Worm (Caenorhabditis elegans): ENCODE measurements around the gene hsb-1.

Gene hsb-1

DNA sequence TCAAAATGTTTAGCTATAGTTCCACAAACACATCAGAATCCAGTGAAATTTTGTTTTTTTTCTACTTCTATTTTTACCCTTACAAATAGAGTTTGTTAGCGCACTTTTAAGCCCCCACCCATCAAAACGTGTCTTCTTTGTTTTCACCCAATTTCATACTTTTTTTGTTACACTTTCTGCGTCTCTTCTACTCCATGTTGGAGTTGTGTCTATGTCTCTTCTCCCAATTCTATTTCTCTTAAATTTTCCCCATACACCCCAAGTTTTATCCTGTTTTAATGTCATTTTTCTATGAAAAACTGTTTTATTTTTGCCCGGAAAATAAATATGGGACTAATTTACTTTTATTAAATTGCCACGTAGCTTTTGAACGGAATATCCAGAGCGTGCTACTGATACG, 21.6 kb downstream of the hsb-1 start:
- no peak for TF ChIP-seq ceh-20 (GFP tag; IDR thresholded peaks at IDR 0.05)
- peak; percentile 27 for TF ChIP-seq mes-2 (tag; optimal IDR thresholded peaks at IDR 0.05; ENCODE audit: poor library complexity, severe bottlenecking)

DNA sequence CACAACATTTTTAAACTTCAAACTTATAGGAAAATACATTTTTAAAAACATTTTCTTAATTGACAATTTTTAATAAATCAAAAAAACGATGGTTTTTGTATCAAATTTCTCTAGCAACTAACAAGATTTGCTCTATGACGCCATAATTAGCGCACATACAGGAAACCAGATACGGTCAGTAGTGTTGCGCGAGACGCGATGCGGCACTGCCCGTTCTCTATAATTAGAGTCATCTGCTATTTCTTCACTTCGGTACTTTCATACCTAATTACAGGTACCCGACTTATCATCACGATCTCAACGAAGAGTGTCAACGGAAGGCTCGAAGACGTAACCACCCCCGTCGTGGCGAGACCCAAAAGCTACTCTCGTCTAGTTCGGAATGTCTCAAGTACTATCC, 22.4 kb downstream of the hsb-1 start:
- TF ChIP-seq madf-5 (GFP tag; IDR thresholded peaks at IDR 0.05) (no peak), mes-2 (tag; optimal IDR thresholded peaks at IDR 0.05; ENCODE audit: poor library complexity, severe bottlenecking) (no peak), unc-62 (GFP tag; optimal IDR thresholded peaks at IDR 0.05 in 1 of 2) (peak in 1 of 2 experiments; percentile 64), unc-62 (tag; optimal IDR thresholded peaks at IDR 0.05) (no peak), ceh-28 (tag; optimal IDR thresholded peaks at IDR 0.05) (no peak)

DNA sequence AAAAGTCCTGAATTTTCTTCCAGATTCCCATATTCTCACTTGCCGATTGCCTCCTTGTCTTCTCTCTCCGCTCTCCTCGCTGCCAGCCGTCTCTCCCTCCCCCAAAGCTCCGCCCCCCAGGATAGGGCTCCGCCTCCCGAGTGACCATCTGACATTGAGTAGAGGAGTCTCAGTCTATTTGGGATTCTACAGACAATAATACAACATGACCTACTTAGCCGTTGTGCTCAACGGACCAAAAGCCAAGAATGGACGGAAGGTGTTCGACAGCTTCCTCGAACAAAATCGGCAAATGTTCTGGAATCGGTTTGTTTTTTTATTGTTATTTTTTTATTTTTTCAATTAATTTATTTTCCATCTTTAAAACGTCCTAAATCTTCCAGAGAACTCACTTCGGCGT, 25.0 kb downstream of the hsb-1 start, which contains the start of gene ham-1:
ham-1 (plus strand) TSS at position 173 of the 400 bp plus-strand sequence.
- TF ChIP-seq unc-39 (tag; optimal IDR thresholded peaks at IDR 0.05) = no peak
- TF ChIP-seq spr-3 (GFP tag; optimal IDR thresholded peaks at IDR 0.05) = no peak
- TF ChIP-seq unc-62 (GFP tag; optimal IDR thresholded peaks at IDR 0.05 in 1 of 2) = peak in 1 of 2 experiments; percentile 90
- no peak for TF ChIP-seq unc-62 (tag; optimal IDR thresholded peaks at IDR 0.05)

DNA sequence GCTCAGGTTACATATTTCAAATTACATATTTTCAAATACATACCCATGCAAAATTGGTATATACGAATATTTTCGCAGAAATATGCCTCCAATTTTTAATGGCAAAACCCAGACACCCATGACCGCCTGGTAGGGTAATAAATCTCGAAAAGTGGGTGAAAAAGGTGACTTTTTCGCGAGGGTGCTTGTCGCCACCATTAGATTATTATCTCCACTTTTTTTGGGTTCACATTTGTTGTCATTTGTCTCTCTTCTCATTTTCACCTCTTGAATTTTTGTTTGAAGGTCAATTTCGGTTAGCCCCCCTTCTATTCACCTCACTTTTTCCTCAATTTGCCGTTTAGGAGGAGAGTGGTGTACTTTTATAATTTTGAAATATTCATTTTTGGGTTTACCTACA, 26.8 kb downstream of the hsb-1 start:
- TF ChIP-seq ZK337.2 (GFP tag; IDR thresholded peaks at IDR 0.05) (no peak), ceh-20 (GFP tag; IDR thresholded peaks at IDR 0.05) (no peak), nhr-11 (tag; optimal IDR thresholded peaks at IDR 0.05) (no peak)

DNA sequence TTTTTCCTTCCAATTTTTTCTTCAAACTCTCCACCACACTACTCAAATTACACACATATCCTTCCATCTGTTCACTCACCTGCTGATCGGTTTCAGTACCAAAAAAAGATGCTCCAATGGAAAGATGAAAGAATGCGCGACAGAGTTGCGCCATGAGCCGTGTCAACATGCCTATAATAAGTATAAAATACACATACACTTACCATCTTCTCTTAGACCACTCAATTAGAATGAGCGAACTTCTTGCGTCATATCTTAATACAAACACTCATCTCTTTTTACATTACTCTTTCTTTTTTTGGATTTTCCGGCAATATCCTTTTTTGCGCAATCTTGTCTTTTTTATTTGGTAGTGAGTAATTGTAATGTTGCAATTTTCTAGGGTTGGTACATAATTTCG, 29.3 kb downstream of the hsb-1 start:
- no peak for TF ChIP-seq cey-2 (tag; optimal IDR thresholded peaks at IDR 0.05; ENCODE audit: borderline replicate concordance, insufficient read depth)
- TF ChIP-seq unc-130 (GFP tag; optimal IDR thresholded peaks at IDR 0.05) = no peak
- TF ChIP-seq aha-1 (tag) = peak; percentile 67
- peak in 1 of 2 experiments; percentile 57 for TF ChIP-seq unc-62 (GFP tag; optimal IDR thresholded peaks at IDR 0.05 in 1 of 2)
- no peak for TF ChIP-seq unc-62 (tag; optimal IDR thresholded peaks at IDR 0.05)

DNA sequence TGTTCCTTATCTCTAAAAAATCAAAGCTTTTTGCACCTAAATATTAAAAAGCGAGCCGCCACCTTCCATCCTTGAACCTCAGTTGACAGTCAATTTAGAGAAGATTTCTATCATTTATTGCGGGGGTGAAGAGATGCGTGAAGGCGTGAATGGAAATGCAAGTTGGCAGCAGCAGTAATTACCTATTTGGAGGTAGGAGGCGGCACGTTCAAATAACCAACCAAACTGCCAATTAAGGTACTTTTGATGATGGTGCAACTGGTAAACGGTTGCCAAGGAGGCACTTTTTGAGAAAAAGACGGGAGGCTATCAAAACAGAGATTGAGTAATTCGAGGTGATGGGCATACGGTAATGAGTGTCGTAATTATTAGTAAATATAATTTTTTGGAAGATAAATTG, 30.7 kb downstream of the hsb-1 start:
- TF ChIP-seq dmd-6 (GFP tag; IDR thresholded peaks at IDR 0.05) (no peak), F44E2.7 (GFP tag; IDR thresholded peaks at IDR 0.05) (no peak), jun-1 (tag; optimal IDR thresholded peaks at IDR 0.05) (no peak), arid-1 (GFP tag; conservative IDR thresholded peaks at IDR 0.05) (no peak), Y105C5A.15 (GFP tag; IDR thresholded peaks at IDR 0.05) (no peak), daf-19 (GFP tag; conservative IDR thresholded peaks at IDR 0.05) (no peak), snpc-4 (tag; optimal IDR thresholded peaks at IDR 0.05) (no peak), ceh-20 (GFP tag; IDR thresholded peaks at IDR 0.05) (no peak), mdt-29 (GFP tag; IDR thresholded peaks at IDR 0.05) (no peak)

DNA sequence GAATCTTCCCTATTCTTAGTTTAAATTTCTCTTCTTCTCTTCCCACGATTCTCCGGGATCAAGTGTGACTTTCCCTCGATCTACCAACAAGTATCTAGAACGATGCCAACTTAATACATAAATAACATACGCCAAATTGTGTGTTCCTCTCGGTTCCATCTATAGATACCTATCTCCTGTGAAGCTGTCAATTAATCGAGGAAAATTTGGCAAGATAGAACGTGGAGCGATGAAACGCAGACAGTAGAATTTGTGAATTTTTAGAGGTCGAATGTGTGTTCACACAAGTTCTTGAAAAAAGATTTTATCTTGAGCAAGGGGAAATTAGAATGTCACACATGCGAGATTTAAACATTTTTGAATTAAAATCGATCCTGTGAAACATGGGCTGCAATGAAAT, 35.6 kb downstream of the hsb-1 start:
- TF ChIP-seq daf-8 (GFP tag; IDR thresholded peaks at IDR 0.05) = no peak
- TF ChIP-seq aha-1 (tag) = peak; percentile 21
- TF ChIP-seq mxl-2 (GFP tag; conservative IDR thresholded peaks at IDR 0.05) = no peak

DNA sequence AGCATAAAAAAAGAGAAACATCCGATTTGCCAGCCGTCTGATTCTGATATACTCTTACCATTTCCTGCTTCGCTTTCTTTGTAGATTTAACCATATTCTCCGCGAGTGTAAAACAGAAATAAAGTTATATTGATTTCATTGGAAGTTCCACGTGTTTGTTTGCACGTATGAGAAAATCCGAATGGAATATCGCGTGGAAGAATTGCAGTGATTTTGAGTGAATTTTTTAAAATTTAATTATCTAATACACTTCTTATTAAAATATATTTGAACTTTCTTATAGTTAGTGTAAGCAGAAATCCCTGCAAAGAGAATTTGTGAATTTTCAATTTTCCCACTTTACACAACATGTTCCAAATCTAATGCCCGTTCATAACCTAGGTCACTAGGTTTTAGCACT, 36.0 kb downstream of the hsb-1 start, which contains the start of gene F53B2.5:
F53B2.5 (minus strand) TSS at position 101 of the 400 bp plus-strand sequence.
- TF ChIP-seq lim-7 (GFP tag; IDR thresholded peaks at IDR 0.05) = no peak
- TF ChIP-seq F26F4.8 (GFP tag; conservative IDR thresholded peaks at IDR 0.05) = no peak
- TF ChIP-seq T26A8.4 (GFP tag; IDR thresholded peaks at IDR 0.05) = no peak
- no peak for TF ChIP-seq nhr-111 (GFP tag; optimal IDR thresholded peaks at IDR 0.05)
- no peak for TF ChIP-seq spr-3 (GFP tag; optimal IDR thresholded peaks at IDR 0.05)
- no peak for TF ChIP-seq daf-19 (GFP tag; conservative IDR thresholded peaks at IDR 0.05)
- TF ChIP-seq ctbp-1 (GFP tag; IDR thresholded peaks at IDR 0.05) = no peak
- no peak for TF ChIP-seq dmd-9 (GFP tag; IDR thresholded peaks at IDR 0.05)
- TF ChIP-seq ceh-62 (tag; optimal IDR thresholded peaks at IDR 0.05) = no peak
- TF ChIP-seq F37D6.2 (tag; optimal IDR thresholded peaks at IDR 0.05) = no peak
- no peak for TF ChIP-seq set-16 (GFP tag; IDR thresholded peaks at IDR 0.05)
- TF ChIP-seq Y105C5A.15 (GFP tag; IDR thresholded peaks at IDR 0.05) = no peak
- TF ChIP-seq R02D3.7 (tag; optimal IDR thresholded peaks at IDR 0.05) = no peak
- TF ChIP-seq nhr-10 (tag; optimal IDR thresholded peaks at IDR 0.05) = no peak
- no peak for TF ChIP-seq ZK546.5 (tag; optimal IDR thresholded peaks at IDR 0.05)

Data from whole organism, L4 larva.